Fruit fly (Drosophila melanogaster) whole organism, embryonic: ENCODE results near the gene CG15927.

Experiments used
- Adf1 ChIP-seq: fragments of 200-800 bp; sonication (Bioruptor generic); IDR thresholded peaks from 2 replicates; pipeline ENCODE4 v1.3.6; 2022; ENCODE audit warnings: missing biosample characterization, missing genetic modification characterization
- B-H2 ChIP-seq: fragments of 200-800 bp; sonication (Bioruptor generic); optimal IDR thresholded peaks from 2 replicates; lab custom pipeline; 2018; ENCODE audit warnings: missing biosample characterization, mild to moderate bottlenecking, missing genetic modification characterization
- CG11093 ChIP-seq: fragments of 200-800 bp; sonication (Bioruptor generic); IDR thresholded peaks from 3 replicates; pipeline ENCODE4 v1.3.6; 2022; ENCODE audit warnings: missing biosample characterization, missing genetic modification characterization
- CG12744 ChIP-seq: fragments of 200-800 bp; sonication (Bioruptor generic); optimal IDR thresholded peaks from 2 replicates; lab custom pipeline; 2016; ENCODE audit warnings: missing biosample characterization, missing genetic modification characterization
- CG12769 ChIP-seq: fragments of 200-800 bp; sonication (Bioruptor generic); optimal IDR thresholded peaks from 2 replicates; lab custom pipeline; 2019; ENCODE audit warnings: missing biosample characterization, mild to moderate bottlenecking, missing genetic modification characterization, moderate library complexity
- CG12942 ChIP-seq: fragments of 200-800 bp; sonication (Bioruptor generic); optimal IDR thresholded peaks from 3 replicates; lab custom pipeline; 2016; ENCODE audit warnings: missing biosample characterization, missing genetic modification characterization
- CG13894 ChIP-seq: fragments of 200-800 bp; sonication (Bioruptor generic); optimal IDR thresholded peaks from 3 replicates; lab custom pipeline; 2018; ENCODE audit warnings: missing biosample characterization, mild to moderate bottlenecking, missing genetic modification characterization, moderate library complexity
- CG14014 ChIP-seq: fragments of 200-800 bp; sonication (Bioruptor generic); IDR thresholded peaks from 2 replicates; pipeline ENCODE4 v1.3.6; 2022; ENCODE audit warnings: missing biosample characterization, missing genetic modification characterization
- CG14441 ChIP-seq: fragments of 200-800 bp; sonication (Bioruptor generic); IDR thresholded peaks from 2 replicates; pipeline ENCODE4 v1.3.6; 2022; ENCODE audit warnings: missing biosample characterization, missing genetic modification characterization
- CG14965 ChIP-seq: fragments of 200-800 bp; sonication (Bioruptor generic); optimal IDR thresholded peaks from 2 replicates; lab custom pipeline; 2016; ENCODE audit warnings: missing biosample characterization, missing genetic modification characterization, borderline replicate concordance
- CG17802 ChIP-seq: fragments of 200-800 bp; sonication (Bioruptor generic); optimal IDR thresholded peaks from 2 replicates; lab custom pipeline; 2018; ENCODE audit warnings: missing biosample characterization, mild to moderate bottlenecking, missing genetic modification characterization, moderate library complexity
- CG32532 ChIP-seq: fragments of 200-800 bp; sonication (Bioruptor generic); IDR thresholded peaks from 2 replicates; pipeline ENCODE4 v1.3.6; 2022; ENCODE audit warnings: missing biosample characterization, missing genetic modification characterization
- CG34422 ChIP-seq: fragments of 200-800 bp; sonication (Bioruptor generic); IDR thresholded peaks from 3 replicates; pipeline ENCODE4 v1.3.6; 2022; ENCODE audit warnings: missing biosample characterization, missing genetic modification characterization
- CG4360 ChIP-seq: fragments of 200-800 bp; sonication (Bioruptor generic); IDR thresholded peaks from 2 replicates; pipeline ENCODE4 v1.3.6; 2022; ENCODE audit warnings: missing biosample characterization, missing genetic modification characterization
- CG7786 ChIP-seq: fragments of 200-800 bp; sonication (Bioruptor generic); optimal IDR thresholded peaks from 2 replicates; lab custom pipeline; 2016; ENCODE audit warnings: missing biosample characterization, missing genetic modification characterization
- CG8359 ChIP-seq: fragments of 200-800 bp; sonication (Bioruptor generic); optimal IDR thresholded peaks from 2 replicates; lab custom pipeline; 2017; ENCODE audit warnings: missing biosample characterization, mild to moderate bottlenecking, missing genetic modification characterization, borderline replicate concordance
- CG8924 ChIP-seq: fragments of 200-800 bp; optimal IDR thresholded peaks from 3 replicates; lab custom pipeline; 2019; ENCODE audit warnings: missing biosample characterization, mild to moderate bottlenecking, missing genetic modification characterization, moderate library complexity
- CrebB ChIP-seq: fragments of 200-800 bp; sonication (Bioruptor generic); optimal IDR thresholded peaks from 3 replicates; lab custom pipeline; 2018; ENCODE audit warnings: missing biosample characterization, mild to moderate bottlenecking, missing genetic modification characterization
- Hey ChIP-seq: fragments of 200-800 bp; sonication (Bioruptor generic); optimal IDR thresholded peaks from 3 replicates; lab custom pipeline; 2018; ENCODE audit warnings: missing biosample characterization, mild to moderate bottlenecking, missing genetic modification characterization
- Hr78 ChIP-seq, 2 experiments: fragments of 200-800 bp in 1 of 2; fragments of >200 bp in 1 of 2; sonication (Bioruptor generic) in 1 of 2; optimal IDR thresholded peaks; 2 replicates each; lab custom pipeline; 2017 to 2019; ENCODE audit warnings: missing biosample characterization in 2 of 2, missing genetic modification characterization in 2 of 2, mild to moderate bottlenecking in 1 of 2, moderate library complexity in 1 of 2
- Med ChIP-seq: fragments of 200-800 bp; sonication (Bioruptor generic); peaks from one replicate; lab custom pipeline; 2016; ENCODE audit warnings: missing biosample characterization, missing genetic modification characterization, mild to moderate bottlenecking, inconsistent platforms, moderate library complexity
- Ptx1 ChIP-seq: fragments of 200-800 bp; sonication (Bioruptor generic); IDR thresholded peaks from 2 replicates; pipeline ENCODE4 v1.3.6; 2022; ENCODE audit warnings: missing biosample characterization, missing genetic modification characterization
- Usf ChIP-seq: fragments of 200-800 bp; sonication (Bioruptor generic); optimal IDR thresholded peaks from 2 replicates; lab custom pipeline; 2017; ENCODE audit warnings: missing genotype, missing biosample characterization, missing genetic modification characterization
- abd-A ChIP-seq: fragments of 200-800 bp; sonication (Bioruptor generic); optimal IDR thresholded peaks from 3 replicates; lab custom pipeline; 2019; ENCODE audit warnings: missing biosample characterization, mild to moderate bottlenecking, missing genetic modification characterization, moderate library complexity
- cg ChIP-seq: fragments of 200-800 bp; sonication (Bioruptor generic); optimal IDR thresholded peaks from 3 replicates; lab custom pipeline; 2019; ENCODE audit warnings: missing biosample characterization, mild to moderate bottlenecking, missing genetic modification characterization, moderate library complexity
- chinmo ChIP-seq: fragments of 200-800 bp; sonication (Bioruptor generic); IDR thresholded peaks from 4 replicates; pipeline ENCODE4 v1.3.6; 2022; ENCODE audit warnings: missing biosample characterization, missing genetic modification characterization; ENCODE audit not compliant: partially characterized antibody
- corto ChIP-seq: fragments of 200-800 bp; sonication (Bioruptor generic); optimal IDR thresholded peaks from 2 replicates; lab custom pipeline; 2016; ENCODE audit warnings: missing biosample characterization, mild to moderate bottlenecking, missing genetic modification characterization, moderate library complexity
- crol ChIP-seq: fragments of 200-800 bp; sonication (Bioruptor generic); IDR thresholded peaks from 2 replicates; pipeline ENCODE4 v1.3.6; 2022; ENCODE audit warnings: missing biosample characterization, missing genetic modification characterization
- grau ChIP-seq: fragments of 200-800 bp; optimal IDR thresholded peaks from 3 replicates; lab custom pipeline; 2019; ENCODE audit warnings: missing biosample characterization, mild to moderate bottlenecking, missing genetic modification characterization, moderate library complexity
- gsb ChIP-seq: fragments of 200-800 bp; sonication (Bioruptor generic); IDR thresholded peaks from 2 replicates; pipeline ENCODE4 v1.3.6; 2022; ENCODE audit warnings: missing biosample characterization, missing genetic modification characterization
- gsb-n ChIP-seq: fragments of 200-800 bp; sonication (Bioruptor generic); optimal IDR thresholded peaks from 3 replicates; lab custom pipeline; 2018; ENCODE audit warnings: missing biosample characterization, mild to moderate bottlenecking, missing genetic modification characterization
- kay ChIP-seq: fragments of 200-800 bp; sonication (Bioruptor generic); optimal IDR thresholded peaks from 2 replicates; lab custom pipeline; 2016; ENCODE audit warnings: missing biosample characterization, missing genetic modification characterization
- luna ChIP-seq: fragments of 200-800 bp; sonication (Bioruptor generic); optimal IDR thresholded peaks from 2 replicates; lab custom pipeline; 2016; ENCODE audit warnings: missing biosample characterization, missing genetic modification characterization
- pan ChIP-seq, 4 experiments: fragments of >200 bp in 3 of 4; fragments of 200-800 bp in 1 of 4; sonication (Bioruptor generic) in 1 of 4; optimal IDR thresholded peaks in 3 of 4; IDR thresholded peaks in 1 of 4; 2 replicates each; pipeline versions ENCODE4 v1.3.6 to Lab custom; 2017 to 2022; ENCODE audit warnings: missing biosample characterization in 2 of 4, missing genetic modification characterization in 2 of 4, mixed read lengths in 1 of 4
- pnt ChIP-seq: fragments of 200-800 bp; sonication (Bioruptor generic); optimal IDR thresholded peaks from 3 replicates; lab custom pipeline; 2016; ENCODE audit warnings: missing biosample characterization, missing genetic modification characterization
- sim ChIP-seq: fragments of 200-800 bp; sonication (Bioruptor generic); IDR thresholded peaks from 2 replicates; pipeline ENCODE4 v1.3.6; 2022; ENCODE audit warnings: missing biosample characterization, missing genetic modification characterization

Gene CG15927

dm6 chrX:12486294-12487020 lies 31.9 kb downstream of the CG15927 start, which contains the start of gene Cpr11A:
Gene Cpr11A (plus strand): TSS chrX:12486970.
- no peak for TF ChIP-seq gsb-n (tag; lab: Kevin White, UChicago)
- no peak for TF ChIP-seq CG12744
- no peak for TF ChIP-seq corto (GFP tag; lab: Kevin White, UChicago)
- no peak for TF ChIP-seq CG7786
- no peak for TF ChIP-seq CG17802 (tag; lab: Kevin White, UChicago)
- peak; percentile 58 for TF ChIP-seq CG12769 (tag; lab: Kevin White, UChicago)
- peak; percentile 76; the same call in 1 of the 4 replicates for TF ChIP-seq chinmo (GFP tag; lab: Robert Waterston, UW)
- TF ChIP-seq grau (tag; lab: Kevin White, UChicago) = no peak
- no peak for TF ChIP-seq Ptx1 (GFP tag; lab: Robert Waterston, UW)
- no peak for TF ChIP-seq CG4360 (GFP tag; lab: Robert Waterston, UW)
- TF ChIP-seq CG12942 = no peak
- no peak for TF ChIP-seq pnt (GFP tag; lab: Kevin White, UChicago)
- TF ChIP-seq Adf1 = peak; percentile 46; the same call in 1 of the 2 replicates
- TF ChIP-seq CG13894 = peak; percentile 22
- TF ChIP-seq Hr78 (GFP tag; optimal IDR thresholded peaks at IDR 0.05; lab: Kevin White, UChicago) = no peak
- no peak for TF ChIP-seq CG34422 (GFP tag; lab: Robert Waterston, UW)
- TF ChIP-seq abd-A (tag; lab: Kevin White, UChicago) = peak; percentile 51
- TF ChIP-seq CG32532 (GFP tag; lab: Robert Waterston, UW) = no peak

dm6 chrX:12487485-12487884 lies 33.0 kb downstream of the CG15927 start:
- TF ChIP-seq CG11093 (GFP tag; lab: Robert Waterston, UW) (no peak), CG8359 (peak; percentile 95), Med (GFP tag; lab: Kevin White, UChicago) (peak; percentile 44)
- TF ChIP-seq, all 482 proteins: peak for 2

dm6 chrX:12489991-12490390 lies 35.5 kb downstream of the CG15927 start, which contains the start of gene Lsp1alpha:
Gene Lsp1alpha (plus strand): TSS chrX:12490291.
- TF ChIP-seq Hey (tag; lab: Kevin White, UChicago) (no peak), gsb (GFP tag; lab: Robert Waterston, UW) (no peak), B-H2 (GFP tag; lab: Kevin White, UChicago) (no peak), luna (GFP tag; lab: Kevin White, UChicago) (no peak), cg (no peak), Usf (GFP tag; lab: Kevin White, UChicago) (no peak), pan (optimal IDR thresholded peaks at IDR 0.05; lab: Kevin White, UChicago) (no peak), pan (GFP tag; optimal IDR thresholded peaks at IDR 0.05 in 1 of 2, IDR thresholded peaks at IDR 0.05 in 1 of 2) (no peak), sim (GFP tag; lab: Robert Waterston, UW) (no peak), CG14965 (no peak), CG14014 (GFP tag; lab: Robert Waterston, UW) (no peak), CG8924 (tag; lab: Kevin White, UChicago) (no peak), CG14441 (GFP tag; lab: Robert Waterston, UW) (no peak), CrebB (no peak), kay (GFP tag; lab: Kevin White, UChicago) (no peak), crol (no peak)
